Worm (Caenorhabditis elegans) whole organism, late embryonic: Measurements from ENCODE around the gene fbxb-55.

Source experiments
- F13H6.1 ChIP-seq: sonication (generic microtip); optimal IDR thresholded peaks from 2 replicates; lab custom pipeline; 2016; ENCODE audit warnings: missing genetic modification characterization, missing compliant biosample characterization
- ahr-1 ChIP-seq: sonication (generic microtip); optimal IDR thresholded peaks from 2 replicates; lab custom pipeline; 2016; ENCODE audit warnings: missing genetic modification characterization, missing compliant biosample characterization
- ama-1 ChIP-seq: fragments of 150-350 bp; optimal IDR thresholded peaks from 2 replicates; lab custom pipeline; 2014
- ceh-18 ChIP-seq: sonication (generic microtip); optimal IDR thresholded peaks from 2 replicates; lab custom pipeline; 2016; ENCODE audit warnings: missing genetic modification characterization, missing compliant biosample characterization
- ceh-19 ChIP-seq: fragments of 200-800 bp; sonication (Bioruptor generic); optimal IDR thresholded peaks from 2 replicates; lab custom pipeline; 2018; ENCODE audit warnings: mild to moderate bottlenecking, missing genetic modification characterization, missing compliant biosample characterization
- ceh-2 ChIP-seq: sonication (generic microtip); optimal IDR thresholded peaks from 2 replicates; lab custom pipeline; 2016; ENCODE audit warnings: missing genotype, missing genetic modification characterization, missing compliant biosample characterization
- ceh-24 ChIP-seq: sonication (generic microtip); optimal IDR thresholded peaks from 2 replicates; lab custom pipeline; 2016; ENCODE audit warnings: mild to moderate bottlenecking, missing genetic modification characterization, missing compliant biosample characterization
- ceh-30 ChIP-seq: fragments of 150-350 bp; optimal IDR thresholded peaks from 2 replicates; lab custom pipeline; 2014; ENCODE audit warnings: missing biosample characterization, missing genetic modification characterization
- ceh-31 ChIP-seq: sonication (generic microtip); optimal IDR thresholded peaks from 2 replicates; lab custom pipeline; 2016; ENCODE audit warnings: missing genetic modification characterization, missing compliant biosample characterization
- ceh-34 ChIP-seq: sonication (generic microtip); optimal IDR thresholded peaks from 2 replicates; lab custom pipeline; 2016; ENCODE audit warnings: mild to moderate bottlenecking, missing genetic modification characterization, missing compliant biosample characterization
- ceh-45 ChIP-seq: fragments of 200-800 bp; sonication (Bioruptor generic); IDR thresholded peaks from 2 replicates; pipeline ENCODE4 v1.3.6; 2022; ENCODE audit warnings: missing genetic modification reagents, missing genetic modification characterization, missing compliant biosample characterization
- ceh-48 ChIP-seq: sonication (generic microtip); optimal IDR thresholded peaks from 2 replicates; lab custom pipeline; 2016; ENCODE audit warnings: missing genetic modification characterization, inconsistent platforms, missing compliant biosample characterization
- ceh-6 ChIP-seq: fragments of 200-800 bp; sonication (Bioruptor generic); optimal IDR thresholded peaks from 2 replicates; lab custom pipeline; 2018; ENCODE audit warnings: mild to moderate bottlenecking, missing genetic modification characterization, missing compliant biosample characterization
- ceh-9 ChIP-seq: sonication (generic microtip); optimal IDR thresholded peaks from 2 replicates; lab custom pipeline; 2016; ENCODE audit warnings: mild to moderate bottlenecking, missing genetic modification characterization, inconsistent platforms, missing compliant biosample characterization
- che-1 ChIP-seq: sonication (generic microtip); optimal IDR thresholded peaks from 2 replicates; lab custom pipeline; 2016; ENCODE audit warnings: mild to moderate bottlenecking, missing genetic modification characterization, missing compliant biosample characterization
- dve-1 ChIP-seq: sonication (generic microtip); optimal IDR thresholded peaks from 2 replicates; lab custom pipeline; 2017; ENCODE audit warnings: antibody characterized with exemption, mild to moderate bottlenecking, missing genetic modification characterization, missing compliant biosample characterization
- elt-2 ChIP-seq: sonication (generic microtip); optimal IDR thresholded peaks from 2 replicates; lab custom pipeline; 2016; ENCODE audit warnings: missing genetic modification reagents, missing genetic modification characterization, missing compliant biosample characterization
- ets-4 ChIP-seq: sonication (generic microtip); optimal IDR thresholded peaks from 2 replicates; lab custom pipeline; 2016; ENCODE audit warnings: missing genetic modification characterization, missing compliant biosample characterization
- eyg-1 ChIP-seq: sonication (generic microtip); optimal IDR thresholded peaks from 2 replicates; lab custom pipeline; 2016; ENCODE audit warnings: missing genotype, missing genetic modification characterization, missing compliant biosample characterization
- fax-1 ChIP-seq: sonication (generic microtip); optimal IDR thresholded peaks from 2 replicates; lab custom pipeline; 2016; ENCODE audit warnings: missing genotype, missing genetic modification characterization, missing compliant biosample characterization
- fkh-10 ChIP-seq: fragments of 150-350 bp; optimal IDR thresholded peaks from 2 replicates; lab custom pipeline; 2014; ENCODE audit warnings: missing biosample characterization, missing genetic modification reagents, missing genetic modification characterization
- gmeb-2 ChIP-seq: sonication (generic microtip); optimal IDR thresholded peaks from 2 replicates; lab custom pipeline; 2016; ENCODE audit warnings: missing genetic modification characterization, inconsistent platforms, missing compliant biosample characterization
- hlh-30 ChIP-seq: sonication (generic microtip); optimal IDR thresholded peaks from 2 replicates; lab custom pipeline; 2017; ENCODE audit warnings: antibody characterized with exemption, missing genetic modification characterization, missing compliant biosample characterization; ENCODE audit not compliant: insufficient read depth
- hlh-6 ChIP-seq: sonication (generic microtip); optimal IDR thresholded peaks from 2 replicates; lab custom pipeline; 2016; ENCODE audit warnings: missing genotype, missing genetic modification characterization, missing compliant biosample characterization
- lim-6 ChIP-seq: sonication (generic microtip); optimal IDR thresholded peaks from 2 replicates; lab custom pipeline; 2016; ENCODE audit warnings: missing genetic modification characterization, missing compliant biosample characterization
- lin-11 ChIP-seq: fragments of 200-800 bp; sonication (Bioruptor generic); optimal IDR thresholded peaks from 2 replicates; lab custom pipeline; 2018; ENCODE audit warnings: mild to moderate bottlenecking, missing genetic modification characterization, missing compliant biosample characterization
- nfya-1 ChIP-seq: sonication (generic microtip); optimal IDR thresholded peaks from 2 replicates; lab custom pipeline; 2017; ENCODE audit warnings: missing genetic modification characterization, mild to moderate bottlenecking, missing compliant biosample characterization, antibody characterized with exemption, moderate library complexity
- nhr-11 ChIP-seq: fragments of 150-350 bp; optimal IDR thresholded peaks from 2 replicates; lab custom pipeline; 2014; ENCODE audit warnings: missing biosample characterization, missing genetic modification characterization
- nhr-232 ChIP-seq: sonication (generic microtip); optimal IDR thresholded peaks from 2 replicates; lab custom pipeline; 2016; ENCODE audit warnings: missing genetic modification characterization, missing compliant biosample characterization
- npax-4 ChIP-seq: sonication (generic microtip); optimal IDR thresholded peaks from 2 replicates; lab custom pipeline; 2016; ENCODE audit warnings: missing genetic modification characterization, missing compliant biosample characterization
- pat-9 ChIP-seq: fragments of 200-800 bp; sonication (Bioruptor generic); optimal IDR thresholded peaks from 2 replicates; lab custom pipeline; 2018; ENCODE audit warnings: mild to moderate bottlenecking, missing genetic modification characterization, moderate library complexity, missing compliant biosample characterization
- pha-2 ChIP-seq: sonication (generic microtip); optimal IDR thresholded peaks from 2 replicates; lab custom pipeline; 2017; ENCODE audit warnings: mild to moderate bottlenecking, missing genetic modification characterization, missing compliant biosample characterization
- pqm-1 ChIP-seq: sonication (generic microtip); optimal IDR thresholded peaks from 2 replicates; lab custom pipeline; 2016; ENCODE audit warnings: missing genetic modification characterization, missing compliant biosample characterization
- pros-1 ChIP-seq: fragments of 150-350 bp; optimal IDR thresholded peaks from 2 replicates; lab custom pipeline; 2014; ENCODE audit warnings: missing biosample characterization, missing genetic modification reagents, missing genetic modification characterization
- ref-2 ChIP-seq: sonication (generic microtip); optimal IDR thresholded peaks from 2 replicates; lab custom pipeline; 2016; ENCODE audit warnings: missing genetic modification characterization, missing compliant biosample characterization
- rnt-1 ChIP-seq: sonication (generic microtip); optimal IDR thresholded peaks from 2 replicates; lab custom pipeline; 2016; ENCODE audit warnings: missing genetic modification characterization, missing compliant biosample characterization
- sox-2 ChIP-seq: fragments of 200-800 bp; sonication (Bioruptor generic); IDR thresholded peaks from 2 replicates; pipeline ENCODE4 v1.3.6; 2022; ENCODE audit warnings: missing genetic modification reagents, missing genetic modification characterization, missing compliant biosample characterization
- tbx-2 ChIP-seq: sonication (generic microtip); optimal IDR thresholded peaks from 2 replicates; lab custom pipeline; 2016; ENCODE audit warnings: missing genetic modification characterization, missing compliant biosample characterization
- tbx-7 ChIP-seq: sonication (generic microtip); optimal IDR thresholded peaks from 2 replicates; lab custom pipeline; 2016; ENCODE audit warnings: missing genotype, missing genetic modification characterization, missing compliant biosample characterization
- unc-3 ChIP-seq, 2 experiments: fragments of 200-800 bp in 1 of 2; sonication (Bioruptor generic) in 1 of 2; sonication (generic microtip) in 1 of 2; conservative IDR thresholded peaks in 1 of 2; optimal IDR thresholded peaks in 1 of 2; 2 replicates each; pipeline versions ENCODE4 v1.3.6 to Lab custom; 2016 to 2022; ENCODE audit warnings: missing compliant biosample characterization in 2 of 2, missing genetic modification characterization in 2 of 2, missing genetic modification reagents in 1 of 2
- unc-55 ChIP-seq: sonication (generic microtip); optimal IDR thresholded peaks from 2 replicates; lab custom pipeline; 2017; ENCODE audit warnings: missing biosample characterization, missing genetic modification reagents, missing genetic modification characterization
- ztf-16 ChIP-seq: sonication (generic microtip); optimal IDR thresholded peaks from 2 replicates; lab custom pipeline; 2017; ENCODE audit warnings: missing genetic modification characterization, missing compliant biosample characterization

Gene fbxb-55

DNA sequence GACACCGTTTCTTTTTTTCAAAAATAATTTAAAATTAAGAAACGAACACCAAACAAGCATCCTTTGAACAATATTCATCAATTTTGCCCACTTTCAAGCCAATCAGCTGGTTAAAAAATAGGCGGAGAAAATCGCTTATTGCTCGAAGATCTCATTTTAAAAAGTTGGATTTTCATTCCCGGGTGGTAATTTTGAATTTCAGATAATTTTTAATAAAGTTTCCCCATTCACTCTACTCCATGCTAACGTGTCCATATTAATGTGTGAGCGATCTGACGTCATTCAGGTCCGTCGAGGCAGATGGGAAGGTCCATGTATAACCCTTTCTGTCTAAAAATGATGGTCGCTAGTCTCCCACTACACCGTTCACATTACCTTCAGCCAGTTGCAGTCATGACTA is at the start of gene fbxb-55:
Gene fbxb-55 (plus strand): TSS at position 301 of the 400 bp plus-strand sequence.
- TF ChIP-seq nhr-232 (tag; lab: Kevin White, UChicago) (no peak), lin-11 (no peak), ceh-2 (tag; lab: Kevin White, UChicago) (no peak), tbx-2 (tag; lab: Kevin White, UChicago) (no peak), ahr-1 (tag; lab: Kevin White, UChicago) (no peak)

DNA sequence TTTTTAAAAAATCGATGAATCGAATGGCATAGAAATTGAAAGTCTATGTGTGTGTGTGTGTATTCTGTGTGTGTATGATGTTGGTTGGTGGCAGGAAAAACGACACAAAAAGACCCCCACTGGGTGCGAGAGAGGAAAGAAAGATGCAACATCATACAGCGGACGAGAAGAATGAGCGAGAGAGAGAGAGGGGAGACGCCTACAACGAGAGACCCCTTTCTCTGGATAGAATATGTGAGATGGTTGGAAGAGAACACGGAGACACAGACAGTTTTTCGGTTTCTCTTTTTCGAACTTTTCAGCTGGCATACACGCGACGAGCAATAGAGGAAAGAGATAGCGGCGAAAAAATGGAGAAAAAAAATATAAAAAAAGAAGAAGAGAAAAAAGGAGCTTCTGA is 48.7 kb upstream of the fbxb-55 start:
- TF ChIP-seq ceh-9 (tag; lab: Kevin White, UChicago) (no peak), dve-1 (tag; lab: Kevin White, UChicago) (peak; percentile 41), ahr-1 (tag; lab: Kevin White, UChicago) (no peak), ceh-30 (tag; lab: Kevin White, UChicago) (peak; percentile 58), ceh-34 (tag; lab: Kevin White, UChicago) (peak; percentile 68), fkh-10 (no peak), che-1 (peak; percentile 34), ceh-31 (peak; percentile 81), ceh-24 (tag; lab: Kevin White, UChicago) (no peak), rnt-1 (tag; lab: Kevin White, UChicago) (no peak), ztf-16 (tag; lab: Kevin White, UChicago) (no peak), nhr-11 (no peak), ceh-19 (GFP tag; lab: Kevin White, UChicago) (no peak), hlh-6 (tag; lab: Kevin White, UChicago) (no peak), nhr-232 (tag; lab: Kevin White, UChicago) (peak; percentile 8), gmeb-2 (tag; lab: Kevin White, UChicago) (no peak), npax-4 (tag; lab: Kevin White, UChicago) (no peak), pha-2 (tag; lab: Kevin White, UChicago) (no peak), F13H6.1 (tag; lab: Kevin White, UChicago) (peak; percentile 51), sox-2 (no peak), ceh-6 (GFP tag; lab: Kevin White, UChicago) (no peak), pat-9 (tag; lab: Kevin White, UChicago) (no peak), ceh-18 (tag; lab: Kevin White, UChicago) (peak; percentile 86), ceh-48 (tag; lab: Kevin White, UChicago) (no peak), pros-1 (tag; lab: Kevin White, UChicago) (no peak), ama-1 (lab: Kevin White, UChicago) (no peak), hlh-30 (no peak), tbx-7 (no peak), elt-2 (tag; lab: Kevin White, UChicago) (peak; percentile 11), ceh-45 (GFP tag; lab: Robert Waterston, UW) (no peak), lim-6 (no peak), nfya-1 (tag; lab: Kevin White, UChicago) (peak; percentile 87), eyg-1 (tag; lab: Kevin White, UChicago) (no peak), ets-4 (no peak), unc-55 (peak; percentile 47), unc-3 (GFP tag; conservative IDR thresholded peaks at IDR 0.05; lab: Robert Waterston, UW) (no peak), unc-3 (tag; optimal IDR thresholded peaks at IDR 0.05; lab: Kevin White, UChicago) (no peak), tbx-2 (tag; lab: Kevin White, UChicago) (peak; percentile 52), fax-1 (tag; lab: Kevin White, UChicago) (no peak), pqm-1 (tag; lab: Kevin White, UChicago) (peak; percentile 9), ref-2 (tag; lab: Kevin White, UChicago) (peak; percentile 65)
